Fruit fly (Drosophila melanogaster): ENCODE results near the gene tadr.

Gene tadr

DNA sequence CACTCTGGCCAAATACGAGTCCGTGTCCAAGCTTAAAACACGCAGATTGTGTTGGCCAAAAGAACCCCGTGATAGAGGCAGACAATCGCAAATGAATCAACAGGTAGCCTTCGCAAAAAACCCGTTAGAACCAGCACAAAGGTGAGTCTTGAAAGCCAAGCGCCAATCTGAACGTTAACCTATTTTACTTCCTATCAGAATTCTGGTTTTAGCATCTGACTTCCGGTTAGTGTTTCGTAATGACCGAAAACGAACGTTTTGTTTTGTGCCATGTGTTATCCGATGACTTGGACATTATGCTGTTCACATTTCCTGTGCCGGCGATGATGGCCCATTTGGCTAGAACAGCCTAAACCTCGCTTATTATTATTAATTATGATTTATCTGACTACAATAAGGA, 2.8 kb upstream of the tadr start:
- no peak for TF ChIP-seq CG6808 (GFP tag; optimal IDR thresholded peaks at IDR 0.05)
- TF ChIP-seq Blimp-1 (GFP tag; optimal IDR thresholded peaks at IDR 0.05) = no peak
- no peak for TF ChIP-seq Sox102F (GFP tag; optimal IDR thresholded peaks at IDR 0.05)
- no peak for TF ChIP-seq CG3032 (tag; optimal IDR thresholded peaks at IDR 0.05)
- no peak for TF ChIP-seq Hr4 (GFP tag; optimal IDR thresholded peaks at IDR 0.05)
- TF ChIP-seq Sox14 (GFP tag; optimal IDR thresholded peaks at IDR 0.05) = no peak
- no peak for TF ChIP-seq net (GFP tag; optimal IDR thresholded peaks at IDR 0.05)
- no peak for TF ChIP-seq pdm3 (GFP tag; optimal IDR thresholded peaks at IDR 0.05)
- TF ChIP-seq CG3919 (GFP tag; optimal IDR thresholded peaks at IDR 0.05) = no peak
- TF ChIP-seq CG6276 (GFP tag; optimal IDR thresholded peaks at IDR 0.05) = no peak
- no peak for TF ChIP-seq CG32006 (GFP tag; optimal IDR thresholded peaks at IDR 0.05)

DNA sequence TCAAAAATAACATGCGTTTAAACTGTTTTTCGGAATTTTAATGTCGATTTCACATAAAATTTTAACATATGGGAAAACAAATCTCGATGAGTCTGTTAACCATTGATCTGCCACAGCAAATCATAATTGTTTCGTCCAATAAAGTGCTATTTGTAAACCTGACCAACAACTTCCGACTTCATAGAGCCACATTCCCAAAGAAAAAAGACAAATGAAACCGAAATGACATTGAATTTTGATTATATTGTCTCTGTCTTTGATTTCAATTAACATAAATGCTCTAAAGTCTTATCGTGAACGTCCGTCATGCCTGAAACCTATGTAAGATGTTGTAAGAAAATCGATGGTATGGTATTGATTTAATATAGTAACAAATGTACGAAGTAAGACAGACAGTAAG, 1.9 kb upstream of the tadr start:
- TF ChIP-seq Met (GFP tag; optimal IDR thresholded peaks at IDR 0.05) (no peak), vri (GFP tag; optimal IDR thresholded peaks at IDR 0.05) (no peak), net (GFP tag; optimal IDR thresholded peaks at IDR 0.05) (no peak), CG11294 (GFP tag; IDR thresholded peaks at IDR 0.05) (no peak), CG10669 (GFP tag; optimal IDR thresholded peaks at IDR 0.05) (no peak), CG11762 (GFP tag; optimal IDR thresholded peaks at IDR 0.05; ENCODE audit: insufficient read depth) (no peak), CG10631 (GFP tag; optimal IDR thresholded peaks at IDR 0.05) (no peak), CG1621 (tag; optimal IDR thresholded peaks at IDR 0.05) (no peak), Smox (GFP tag; optimal IDR thresholded peaks at IDR 0.05) (no peak), cyc (GFP tag; optimal IDR thresholded peaks at IDR 0.05) (no peak), CG8319 (GFP tag; optimal IDR thresholded peaks at IDR 0.05) (no peak)

DNA sequence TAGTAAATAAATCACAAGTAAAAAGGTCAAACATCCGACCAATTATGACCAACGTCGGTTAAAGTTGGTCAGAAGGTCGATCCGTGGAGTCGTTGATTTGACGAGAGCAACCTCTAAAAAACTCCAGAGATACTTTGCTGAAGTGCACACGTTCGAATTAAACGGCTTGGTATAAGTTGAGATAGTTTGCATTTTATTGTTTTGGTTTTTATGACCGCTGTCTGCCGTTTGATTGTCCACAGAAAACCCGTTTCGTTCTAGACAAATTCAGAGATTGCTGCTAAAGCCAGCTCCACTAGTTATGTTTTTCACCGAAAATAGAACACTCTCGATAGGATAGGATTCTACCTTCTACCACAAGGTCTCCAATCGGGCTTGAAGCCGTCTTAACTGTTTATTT, 1.4 kb upstream of the tadr start:
- no peak for TF ChIP-seq achi (GFP tag; optimal IDR thresholded peaks at IDR 0.05)
- TF ChIP-seq Met (GFP tag; optimal IDR thresholded peaks at IDR 0.05) = no peak
- TF ChIP-seq CG8632 (GFP tag; optimal IDR thresholded peaks at IDR 0.05) = no peak
- TF ChIP-seq acj6 (GFP tag; optimal IDR thresholded peaks at IDR 0.05) = no peak
- TF ChIP-seq fd59A (GFP tag; optimal IDR thresholded peaks at IDR 0.05) = no peak
- TF ChIP-seq CG4318 (GFP tag; optimal IDR thresholded peaks at IDR 0.05) = no peak

DNA sequence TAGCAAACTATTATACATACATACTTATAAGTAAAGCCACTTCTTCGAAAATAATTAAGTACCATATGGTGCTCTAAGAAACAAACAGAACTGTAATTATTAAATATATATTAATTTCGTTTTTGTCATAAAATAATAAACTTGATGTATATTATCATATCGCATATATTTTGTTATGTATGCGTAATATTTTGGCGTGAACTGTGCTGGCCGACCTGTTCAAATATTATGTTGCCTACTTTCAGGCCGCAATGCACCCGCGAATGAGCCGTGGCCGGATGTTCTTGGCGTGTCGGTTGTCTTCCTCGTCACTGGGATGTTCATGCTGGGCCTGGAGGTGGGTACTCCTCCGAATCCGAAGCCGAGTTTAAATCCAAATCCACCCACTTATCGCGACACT, 2.6 kb downstream of the tadr start:
- TF ChIP-seq svp (GFP tag) (peak; percentile 44), CG31627 (GFP tag; optimal IDR thresholded peaks at IDR 0.05) (no peak)

DNA sequence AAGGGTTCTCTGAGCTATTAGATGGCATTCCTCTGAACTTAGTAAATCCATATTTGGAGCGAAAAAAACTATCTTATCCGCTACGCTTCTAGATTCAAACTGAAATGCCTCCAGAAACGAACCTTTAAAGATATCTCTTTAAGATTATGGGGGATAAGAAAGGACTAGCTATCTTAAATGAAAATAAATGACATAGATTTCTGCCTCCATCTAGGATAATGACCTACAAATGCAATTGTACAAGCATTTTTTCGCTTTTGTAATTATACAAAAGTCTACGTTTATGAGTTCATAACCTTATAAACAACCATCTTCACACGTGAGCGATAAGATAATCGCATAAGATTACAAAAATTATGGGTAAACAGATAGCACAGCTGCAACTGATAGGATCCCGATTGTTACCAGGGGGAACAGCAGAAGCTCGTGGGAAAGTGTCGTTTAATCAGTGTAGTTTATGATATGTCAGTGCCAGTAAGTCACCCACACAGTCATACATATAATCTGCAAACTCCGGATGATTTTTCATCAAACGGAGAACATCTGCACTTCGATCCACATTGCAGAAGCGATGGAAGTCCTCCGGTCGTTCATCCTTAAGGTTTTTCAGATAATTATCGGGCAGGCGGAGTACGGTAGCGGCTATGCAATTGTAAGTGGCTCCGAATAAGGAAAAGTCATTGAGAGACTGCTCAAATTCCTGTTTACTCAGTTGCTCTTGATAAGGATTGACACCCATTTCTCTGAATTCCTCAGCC, 7.4 kb downstream of the tadr start, which contains the start of gene CG33511:
Gene CG33511 (minus strand): TSS at position 51 of the 758 bp plus-strand sequence.
- TF ChIP-seq CG11294 (GFP tag; IDR thresholded peaks at IDR 0.05) (no peak), CG6163 (GFP tag; IDR thresholded peaks at IDR 0.05) (no peak), dsx (GFP tag; optimal IDR thresholded peaks at IDR 0.05; ENCODE audit: poor library complexity, severe bottlenecking) (no peak), Sox102F (GFP tag; optimal IDR thresholded peaks at IDR 0.05) (no peak), Ets21C (GFP tag; optimal IDR thresholded peaks at IDR 0.05) (no peak), CG10669 (GFP tag; optimal IDR thresholded peaks at IDR 0.05) (no peak), fkh (GFP tag; optimal IDR thresholded peaks at IDR 0.05) (peak; percentile 16), CG6854 (GFP tag; optimal IDR thresholded peaks at IDR 0.05) (no peak), CG6276 (GFP tag; optimal IDR thresholded peaks at IDR 0.05) (no peak), CG8632 (GFP tag; optimal IDR thresholded peaks at IDR 0.05) (no peak), Sox14 (GFP tag; optimal IDR thresholded peaks at IDR 0.05) (no peak), Eip78C (GFP tag) (no peak), CG7368 (GFP tag; optimal IDR thresholded peaks at IDR 0.05) (no peak), salr (GFP tag; optimal IDR thresholded peaks at IDR 0.05) (no peak), svp (GFP tag) (peak; percentile 88), vri (GFP tag; optimal IDR thresholded peaks at IDR 0.05) (peak; percentile 43), CG1621 (tag; optimal IDR thresholded peaks at IDR 0.05) (no peak), CG15336 (GFP tag; IDR thresholded peaks at IDR 0.05) (no peak), fd59A (GFP tag; optimal IDR thresholded peaks at IDR 0.05) (no peak), fd85E (GFP tag; optimal IDR thresholded peaks at IDR 0.05) (no peak)
